Fruit fly (Drosophila melanogaster) whole organism, embryonic: ENCODE results near the gene GlcAT-P.
A peak's percentile ranks its signal among the peaks of the same experiment; 100 is the strongest.

Source experiments
- Ada2b ChIP-seq: fragments of 200-800 bp; sonication (Bioruptor generic); IDR thresholded peaks from 2 replicates; pipeline ENCODE4 v1.3.6; 2022; ENCODE audit warnings: missing biosample characterization, missing genetic modification characterization
- CG10979 ChIP-seq: fragments of 200-800 bp; sonication (Bioruptor generic); optimal IDR thresholded peaks from 2 replicates; lab custom pipeline; 2018; ENCODE audit warnings: missing biosample characterization, mild to moderate bottlenecking, missing genetic modification characterization, moderate library complexity
- CG11696 ChIP-seq: fragments of 200-800 bp; sonication (Bioruptor generic); IDR thresholded peaks from 2 replicates; pipeline ENCODE4 v1.3.6; 2022; ENCODE audit warnings: missing biosample characterization, missing genetic modification characterization
- CG12391 ChIP-seq: fragments of 200-800 bp; sonication (Bioruptor generic); optimal IDR thresholded peaks from 3 replicates; lab custom pipeline; 2018; ENCODE audit warnings: missing biosample characterization, mild to moderate bottlenecking, missing genetic modification characterization, moderate library complexity
- CG12744 ChIP-seq: fragments of 200-800 bp; sonication (Bioruptor generic); optimal IDR thresholded peaks from 2 replicates; lab custom pipeline; 2016; ENCODE audit warnings: missing biosample characterization, missing genetic modification characterization
- CG12942 ChIP-seq: fragments of 200-800 bp; sonication (Bioruptor generic); optimal IDR thresholded peaks from 3 replicates; lab custom pipeline; 2016; ENCODE audit warnings: missing biosample characterization, missing genetic modification characterization
- CG2120 ChIP-seq: fragments of 200-800 bp; sonication (Bioruptor generic); optimal IDR thresholded peaks from 3 replicates; lab custom pipeline; 2016; ENCODE audit warnings: missing biosample characterization, missing genetic modification characterization
- CG2202 ChIP-seq: fragments of 200-800 bp; sonication (Bioruptor generic); optimal IDR thresholded peaks from 2 replicates; lab custom pipeline; 2018; ENCODE audit warnings: missing biosample characterization, mild to moderate bottlenecking, missing genetic modification characterization
- CG2712 ChIP-seq: fragments of 200-800 bp; optimal IDR thresholded peaks from 3 replicates; lab custom pipeline; 2019; ENCODE audit warnings: missing biosample characterization, mild to moderate bottlenecking, missing genetic modification characterization, moderate library complexity
- CG32767 ChIP-seq: fragments of 200-800 bp; sonication (Bioruptor generic); IDR thresholded peaks from 2 replicates; pipeline ENCODE4 v1.3.6; 2022; ENCODE audit warnings: missing biosample characterization, missing genetic modification characterization
- CG33213 ChIP-seq: fragments of 200-800 bp; sonication (Bioruptor generic); optimal IDR thresholded peaks from 3 replicates; lab custom pipeline; 2016; ENCODE audit warnings: missing biosample characterization, missing genetic modification characterization
- CG34376 ChIP-seq: fragments of 200-800 bp; sonication (Bioruptor generic); optimal IDR thresholded peaks from 2 replicates; lab custom pipeline; 2018; ENCODE audit warnings: missing biosample characterization, mild to moderate bottlenecking, missing genetic modification characterization
- CG3726 ChIP-seq: fragments of 200-800 bp; sonication (Bioruptor generic); IDR thresholded peaks from 3 replicates; pipeline ENCODE4, ENCODE4 v1.3.6; 2022; ENCODE audit warnings: missing biosample characterization, missing genetic modification characterization
- CG42726 ChIP-seq: fragments of 200-800 bp; sonication (Bioruptor generic); IDR thresholded peaks from 2 replicates; pipeline ENCODE4 v1.3.6; 2022; ENCODE audit warnings: missing biosample characterization, missing genetic modification characterization; ENCODE audit not compliant: partially characterized antibody
- CG7745 ChIP-seq: fragments of 200-800 bp; sonication (Bioruptor generic); optimal IDR thresholded peaks from 2 replicates; lab custom pipeline; 2018; ENCODE audit warnings: missing biosample characterization, mild to moderate bottlenecking, missing genetic modification characterization, moderate library complexity
- Dll ChIP-seq: fragments of 200-800 bp; sonication (Bioruptor generic); IDR thresholded peaks from 4 replicates; pipeline ENCODE4 v1.3.6; 2022; ENCODE audit warnings: missing biosample characterization, missing genetic modification characterization; ENCODE audit not compliant: partially characterized antibody
- Elba2 ChIP-seq: fragments of 200-800 bp; sonication (Bioruptor generic); optimal IDR thresholded peaks from 3 replicates; lab custom pipeline; 2016; ENCODE audit warnings: missing biosample characterization, missing genetic modification characterization
- Ets97D ChIP-seq: fragments of 200-800 bp; sonication (Bioruptor generic); optimal IDR thresholded peaks from 3 replicates; lab custom pipeline; 2016; ENCODE audit warnings: missing biosample characterization, missing genetic modification characterization
- Fer1 ChIP-seq: fragments of 200-800 bp; sonication (Bioruptor generic); optimal IDR thresholded peaks from 2 replicates; lab custom pipeline; 2017; ENCODE audit warnings: missing biosample characterization, mild to moderate bottlenecking, missing genetic modification characterization
- Fer3 ChIP-seq: fragments of 200-800 bp; sonication (Bioruptor generic); optimal IDR thresholded peaks from 2 replicates; lab custom pipeline; 2018; ENCODE audit warnings: missing biosample characterization, mild to moderate bottlenecking, missing genetic modification characterization, moderate library complexity
- HmgD ChIP-seq: fragments of 200-800 bp; sonication (Bioruptor generic); optimal IDR thresholded peaks from 3 replicates; lab custom pipeline; 2016; ENCODE audit warnings: missing biosample characterization, missing genetic modification characterization
- Hmx ChIP-seq: fragments of 200-800 bp; sonication (Bioruptor generic); optimal IDR thresholded peaks from 2 replicates; lab custom pipeline; 2016; ENCODE audit warnings: missing biosample characterization, missing genetic modification characterization
- Hr39 ChIP-seq: fragments of >200 bp; optimal IDR thresholded peaks from 2 replicates; lab custom pipeline; 2017
- Lhr ChIP-seq: fragments of 200-800 bp; sonication (Bioruptor generic); optimal IDR thresholded peaks from 3 replicates; lab custom pipeline; 2017; ENCODE audit warnings: mild to moderate bottlenecking, missing biosample characterization, missing genetic modification reagents, missing genetic modification characterization
- MBD-R2 ChIP-seq: fragments of 200-800 bp; sonication (Bioruptor generic); IDR thresholded peaks from 2 replicates; pipeline ENCODE4 v1.3.6; 2022; ENCODE audit warnings: missing biosample characterization, missing genetic modification characterization
- Mes4 ChIP-seq: fragments of 200-800 bp; sonication (Bioruptor generic); optimal IDR thresholded peaks from 2 replicates; lab custom pipeline; 2016; ENCODE audit warnings: missing biosample characterization, missing genetic modification characterization
- Myb ChIP-seq: fragments of 200-800 bp; sonication (Bioruptor generic); optimal IDR thresholded peaks from 2 replicates; lab custom pipeline; 2016; ENCODE audit warnings: missing biosample characterization, missing genetic modification characterization
- Nf-YC ChIP-seq: fragments of 200-800 bp; optimal IDR thresholded peaks from 3 replicates; lab custom pipeline; 2019; ENCODE audit warnings: missing biosample characterization, mild to moderate bottlenecking, missing genetic modification characterization, moderate library complexity
- Poxn ChIP-seq: fragments of 200-800 bp; sonication (Bioruptor generic); IDR thresholded peaks from 2 replicates; pipeline ENCODE4 v1.3.6; 2022; ENCODE audit warnings: missing biosample characterization, missing genetic modification characterization
- Scr ChIP-seq: fragments of 200-800 bp; sonication (Bioruptor generic); IDR thresholded peaks from 2 replicates; pipeline ENCODE4 v1.3.6; 2022; ENCODE audit warnings: missing biosample characterization, missing genetic modification characterization; ENCODE audit not compliant: partially characterized antibody
- al ChIP-seq: fragments of 200-800 bp; sonication (Bioruptor generic); IDR thresholded peaks from 2 replicates; pipeline ENCODE4 v1.3.6; 2022; ENCODE audit warnings: missing biosample characterization, missing genetic modification characterization
- bab2 ChIP-seq: fragments of 200-800 bp; sonication (Bioruptor generic); optimal IDR thresholded peaks from 2 replicates; lab custom pipeline; 2016; ENCODE audit warnings: missing biosample characterization, missing genetic modification characterization
- br ChIP-seq: fragments of >200 bp; optimal IDR thresholded peaks from 2 replicates; lab custom pipeline; 2017
- btn ChIP-seq: fragments of 200-800 bp; sonication (Bioruptor generic); optimal IDR thresholded peaks from 2 replicates; lab custom pipeline; 2016; ENCODE audit warnings: missing biosample characterization, missing genetic modification characterization
- cas ChIP-seq: fragments of 200-800 bp; sonication (Bioruptor generic); IDR thresholded peaks from 2 replicates; pipeline ENCODE4 v1.3.6; 2022; ENCODE audit warnings: missing biosample characterization, missing genetic modification characterization
- chm ChIP-seq: fragments of 200-800 bp; sonication (Bioruptor generic); IDR thresholded peaks from 2 replicates; pipeline ENCODE4 v1.3.6; 2022; ENCODE audit warnings: missing biosample characterization, missing genetic modification characterization
- exex ChIP-seq: fragments of 200-800 bp; sonication (Bioruptor generic); optimal IDR thresholded peaks from 4 replicates; lab custom pipeline; 2018; ENCODE audit warnings: missing biosample characterization, mild to moderate bottlenecking, missing genetic modification characterization, moderate library complexity
- fru ChIP-seq: fragments of >200 bp; optimal IDR thresholded peaks from 2 replicates; lab custom pipeline; 2017
- ftz-f1 ChIP-seq: fragments of 200-800 bp; sonication (Bioruptor generic); optimal IDR thresholded peaks from 2 replicates; lab custom pipeline; 2016; ENCODE audit warnings: missing biosample characterization, missing genetic modification characterization
- jing ChIP-seq: fragments of 200-800 bp; sonication (Bioruptor generic); optimal IDR thresholded peaks from 2 replicates; lab custom pipeline; 2018; ENCODE audit warnings: missing biosample characterization, mild to moderate bottlenecking, missing genetic modification characterization
- oc ChIP-seq: fragments of 200-800 bp; sonication (Bioruptor generic); optimal IDR thresholded peaks from 2 replicates; lab custom pipeline; 2018; ENCODE audit warnings: missing biosample characterization, mild to moderate bottlenecking, missing genetic modification characterization, moderate library complexity
- pita ChIP-seq: fragments of 200-800 bp; sonication (Bioruptor generic); optimal IDR thresholded peaks from 2 replicates; lab custom pipeline; 2017; ENCODE audit warnings: missing biosample characterization, mild to moderate bottlenecking, missing genetic modification characterization
- pum ChIP-seq: fragments of 200-800 bp; sonication (Bioruptor generic); optimal IDR thresholded peaks from 2 replicates; lab custom pipeline; 2016; ENCODE audit warnings: missing biosample characterization, missing genetic modification characterization
- rib ChIP-seq: fragments of 200-800 bp; sonication (Bioruptor generic); IDR thresholded peaks from 2 replicates; pipeline ENCODE4 v1.3.6; 2022; ENCODE audit warnings: missing biosample characterization, missing genetic modification characterization
- sens ChIP-seq: fragments of 200-800 bp; sonication (Bioruptor generic); peaks from one replicate; lab custom pipeline; 2016; ENCODE audit warnings: missing biosample characterization, missing genetic modification characterization
- sim ChIP-seq: fragments of 200-800 bp; sonication (Bioruptor generic); IDR thresholded peaks from 2 replicates; pipeline ENCODE4 v1.3.6; 2022; ENCODE audit warnings: missing biosample characterization, missing genetic modification characterization
- tin ChIP-seq: fragments of 200-800 bp; sonication (Bioruptor generic); optimal IDR thresholded peaks from 3 replicates; lab custom pipeline; 2016; ENCODE audit warnings: missing biosample characterization, missing genetic modification characterization
- tx ChIP-seq: fragments of 200-800 bp; sonication (Bioruptor generic); optimal IDR thresholded peaks from 2 replicates; lab custom pipeline; 2016; ENCODE audit warnings: missing biosample characterization, missing genetic modification characterization
- unpg ChIP-seq: fragments of 200-800 bp; sonication (Bioruptor generic); optimal IDR thresholded peaks from 3 replicates; lab custom pipeline; 2018; ENCODE audit warnings: missing biosample characterization, mild to moderate bottlenecking, missing genetic modification characterization, moderate library complexity
- zf30C ChIP-seq: fragments of 200-800 bp; sonication (Bioruptor generic); optimal IDR thresholded peaks from 3 replicates; lab custom pipeline; 2018; ENCODE audit warnings: missing biosample characterization, mild to moderate bottlenecking, missing genetic modification characterization

GlcAT-P gene

DNA sequence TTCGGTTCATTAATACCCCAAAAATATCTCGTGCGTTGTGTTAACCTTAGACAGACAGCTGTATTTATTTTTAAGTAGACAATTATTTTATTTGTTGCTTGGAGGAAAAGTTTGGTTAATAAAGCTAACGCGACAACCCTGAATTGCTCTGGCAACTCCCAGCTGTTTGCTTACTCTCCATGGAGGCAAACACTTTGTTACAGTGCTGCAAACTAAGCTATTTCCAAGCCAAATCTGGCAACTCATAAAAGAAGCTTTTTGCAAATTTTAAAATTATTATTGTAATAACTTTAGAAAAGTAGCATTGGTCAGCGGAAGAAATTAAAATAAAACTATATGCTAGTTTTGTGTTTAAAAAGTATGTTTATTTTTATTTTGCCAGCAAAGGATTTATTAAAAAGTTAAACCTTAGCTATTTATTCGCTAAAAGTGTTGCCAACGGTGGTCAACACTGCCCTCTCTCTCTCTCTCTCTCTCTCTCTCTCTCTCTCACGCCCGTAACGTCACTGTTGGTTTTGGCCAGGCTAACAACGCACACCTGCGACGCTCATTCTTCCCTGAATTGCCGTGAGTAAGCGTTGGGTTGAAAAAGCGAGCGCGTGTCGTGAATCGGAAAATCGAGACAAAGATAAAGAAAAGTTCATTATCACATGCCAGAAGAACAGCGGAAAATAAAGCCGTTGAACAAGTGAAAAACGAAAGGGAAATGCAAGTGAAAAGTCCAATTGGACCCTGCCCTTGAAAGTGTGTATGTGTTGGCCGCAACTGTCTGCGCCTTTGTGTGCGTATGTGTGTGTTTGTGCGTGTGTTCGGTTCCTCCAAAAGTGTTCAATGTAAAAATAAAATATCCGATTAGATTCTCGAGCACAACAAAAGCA lies 18.1 kb upstream of the GlcAT-P start (continued):
- TF ChIP-seq sens (GFP tag; lab: Kevin White, UChicago) (peak; percentile 98), rib (GFP tag; lab: Robert Waterston, UW) (peak; percentile 96), Hmx (GFP tag; lab: Kevin White, UChicago) (peak; percentile 63), CG34376 (peak; percentile 74), CG3726 (GFP tag; lab: Robert Waterston, UW) (peak; percentile 83; the same call in 1 of the 3 replicates), CG2120 (GFP tag; lab: Kevin White, UChicago) (peak; percentile 96), Ets97D (GFP tag; lab: Kevin White, UChicago) (peak; percentile 62), Nf-YC (tag; lab: Kevin White, UChicago) (peak; percentile 50), pum (GFP tag; lab: Kevin White, UChicago) (peak; percentile 85), CG2712 (tag; lab: Kevin White, UChicago) (peak; percentile 89), ftz-f1 (GFP tag; lab: Kevin White, UChicago) (peak; percentile 59), Mes4 (GFP tag; lab: Kevin White, UChicago) (peak; percentile 84), CG42726 (GFP tag; lab: Robert Waterston, UW) (0 out of 2 replicates have a peak, but pooled peaks have one; percentile 4), Scr (GFP tag; lab: Robert Waterston, UW) (peak; percentile 12; the same call in 1 of the 2 replicates), zf30C (no peak), chm (GFP tag; lab: Robert Waterston, UW) (peak; percentile 96), CG33213 (GFP tag; lab: Kevin White, UChicago) (peak; percentile 83), CG2202 (tag; lab: Kevin White, UChicago) (peak; percentile 74), fru (no peak), Elba2 (GFP tag; lab: Kevin White, UChicago) (peak; percentile 84), jing (GFP tag; lab: Kevin White, UChicago) (no peak), Fer1 (GFP tag; lab: Kevin White, UChicago) (peak; percentile 92), br (lab: Kevin White, UChicago) (no peak), Ada2b (GFP tag; lab: Robert Waterston, UW) (peak; percentile 95), Dll (GFP tag; lab: Robert Waterston, UW) (peak; percentile 52; the same call in 3 of the 4 replicates), oc (peak; percentile 53), Myb (GFP tag; lab: Kevin White, UChicago) (peak; percentile 70), sim (peak; percentile 85), CG12391 (peak; percentile 87), CG32767 (GFP tag; lab: Robert Waterston, UW) (peak; percentile 83), CG10979 (tag; lab: Kevin White, UChicago) (peak; percentile 82), Hr39 (lab: Kevin White, UChicago) (no peak), unpg (GFP tag; lab: Kevin White, UChicago) (peak; percentile 93), al (GFP tag; lab: Robert Waterston, UW) (peak; percentile 91), btn (GFP tag; lab: Kevin White, UChicago) (peak; percentile 85), MBD-R2 (GFP tag; lab: Robert Waterston, UW) (peak; percentile 95), CG7745 (tag; lab: Kevin White, UChicago) (no peak), HmgD (GFP tag; lab: Kevin White, UChicago) (peak; percentile 16), bab2 (peak; percentile 90), cas (peak; percentile 91), tx (GFP tag; lab: Kevin White, UChicago) (peak; percentile 82), CG11696 (GFP tag; lab: Robert Waterston, UW) (peak; percentile 92), Poxn (peak; percentile 86), pita (GFP tag; lab: Kevin White, UChicago) (no peak), tin (GFP tag; lab: Kevin White, UChicago) (peak; percentile 79), Lhr (GFP tag; lab: Kevin White, UChicago) (peak; percentile 49), Fer3 (tag; lab: Kevin White, UChicago) (peak; percentile 90), CG12744 (GFP tag; lab: Kevin White, UChicago) (peak; percentile 88), exex (peak; percentile 59), CG12942 (GFP tag; lab: Kevin White, UChicago) (peak; percentile 85)
